Fruit fly (Drosophila melanogaster) whole organism, wandering third instar larva: ENCODE measurements around the gene CG10333.
A peak's percentile ranks its signal among the peaks of the same experiment; 100 is the strongest.

ENCODE experiments used
- Abd-B ChIP-seq: fragments of >200 bp; optimal IDR thresholded peaks from 2 replicates; lab custom pipeline; 2017; ENCODE audit warnings: missing biosample characterization, missing genetic modification characterization
- CG32264 ChIP-seq: fragments of 200-800 bp; sonication (Bioruptor generic); optimal IDR thresholded peaks from 2 replicates; lab custom pipeline; 2016; ENCODE audit warnings: missing biosample characterization, missing genetic modification characterization
- CG9705 ChIP-seq: fragments of 200-800 bp; sonication (Bioruptor generic); optimal IDR thresholded peaks from 2 replicates; lab custom pipeline; 2018; ENCODE audit warnings: missing biosample characterization, mild to moderate bottlenecking, missing genetic modification characterization
- CrebA ChIP-seq: fragments of 200-800 bp; sonication (Bioruptor generic); optimal IDR thresholded peaks from 2 replicates; lab custom pipeline; 2016; ENCODE audit warnings: missing biosample characterization, mild to moderate bottlenecking, missing genetic modification characterization, borderline replicate concordance
- Dfd ChIP-seq: fragments of >200 bp; optimal IDR thresholded peaks from 2 replicates; lab custom pipeline; 2017; ENCODE audit warnings: missing biosample characterization, missing genetic modification characterization
- Dif ChIP-seq: fragments of 200-275, 200-300 bp; sonication (Bioruptor generic); optimal IDR thresholded peaks from 2 replicates; lab custom pipeline; 2018; ENCODE audit warnings: missing biosample characterization, missing genetic modification characterization; ENCODE audit not compliant: partially characterized antibody
- GATAd ChIP-seq: sonication (Bioruptor generic); optimal IDR thresholded peaks from 2 replicates; lab custom pipeline; 2016; ENCODE audit warnings: missing biosample characterization, missing genetic modification characterization
- HLH106 ChIP-seq: fragments of 200-800 bp; optimal IDR thresholded peaks from 3 replicates; lab custom pipeline; 2019; ENCODE audit warnings: missing biosample characterization, mild to moderate bottlenecking, missing genetic modification characterization, moderate library complexity
- Hnf4 ChIP-seq: fragments of 200-800 bp; sonication (Bioruptor generic); optimal IDR thresholded peaks from 2 replicates; lab custom pipeline; 2016; ENCODE audit warnings: missing biosample characterization, mild to moderate bottlenecking, missing genetic modification characterization
- Hr78 ChIP-seq: fragments of >200 bp; optimal IDR thresholded peaks from 2 replicates; lab custom pipeline; 2017; ENCODE audit warnings: missing biosample characterization, missing genetic modification characterization
- Hr83 ChIP-seq: fragments of 200-300 bp; sonication (Bioruptor generic); optimal IDR thresholded peaks from 2 replicates; lab custom pipeline; 2016; ENCODE audit warnings: missing biosample characterization, mild to moderate bottlenecking, missing genetic modification characterization, moderate library complexity; ENCODE audit not compliant: poor library complexity, severe bottlenecking
- Jra ChIP-seq: sonication (Bioruptor generic); optimal IDR thresholded peaks from 2 replicates; lab custom pipeline; 2016; ENCODE audit warnings: missing biosample characterization, missing genetic modification characterization
- Mio ChIP-seq: sonication (Bioruptor generic); optimal IDR thresholded peaks from 2 replicates; lab custom pipeline; 2016; ENCODE audit warnings: missing biosample characterization, missing genetic modification characterization
- Myc ChIP-seq: fragments of >200 bp; optimal IDR thresholded peaks from 2 replicates; lab custom pipeline; 2017
- N ChIP-seq: fragments of >200 bp; optimal IDR thresholded peaks from 2 replicates; lab custom pipeline; 2018; ENCODE audit warnings: missing biosample characterization, missing external identifiers, missing genetic modification characterization
- OdsH ChIP-seq: fragments of 200-800 bp; sonication (Bioruptor generic); optimal IDR thresholded peaks from 2 replicates; lab custom pipeline; 2016; ENCODE audit warnings: missing biosample characterization, mild to moderate bottlenecking, missing genetic modification characterization
- Rel ChIP-seq, 2 experiments: fragments of 200-800 bp; sonication (Bioruptor generic) in 1 of 2; optimal IDR thresholded peaks; 2 replicates in 1 of 2; 3 replicates in 1 of 2; lab custom pipeline; 2016 to 2019; ENCODE audit warnings: mild to moderate bottlenecking in 2 of 2, missing biosample characterization in 2 of 2, missing genetic modification characterization in 2 of 2, moderate library complexity in 1 of 2
- Sp1 ChIP-seq: fragments of 200-800 bp; sonication (Bioruptor generic); optimal IDR thresholded peaks from 3 replicates; lab custom pipeline; 2019; ENCODE audit warnings: missing biosample characterization, mild to moderate bottlenecking, missing genetic modification characterization, moderate library complexity
- Vsx2 ChIP-seq: fragments of 200-300, 225-300 bp; sonication (Bioruptor generic); optimal IDR thresholded peaks from 2 replicates; lab custom pipeline; 2018; ENCODE audit warnings: missing biosample characterization, missing genetic modification characterization; ENCODE audit not compliant: partially characterized antibody
- br ChIP-seq: fragments of 200-800 bp; sonication (Bioruptor generic); optimal IDR thresholded peaks from 2 replicates; lab custom pipeline; 2016; ENCODE audit warnings: missing biosample characterization, missing genetic modification characterization
- brk ChIP-seq: fragments of 200-800 bp; sonication (Bioruptor generic); optimal IDR thresholded peaks from 2 replicates; lab custom pipeline; 2016; ENCODE audit warnings: missing biosample characterization, mild to moderate bottlenecking, missing genetic modification characterization
- dl ChIP-seq, 2 experiments: fragments of 175-275, 200-275 bp in 1 of 2; fragments of 200-275 bp in 1 of 2; sonication (Bioruptor generic); optimal IDR thresholded peaks; lab custom pipeline; 2018; ENCODE audit warnings: mild to moderate bottlenecking in 2 of 2, missing biosample characterization in 2 of 2, missing genetic modification characterization in 2 of 2, moderate library complexity in 2 of 2; ENCODE audit not compliant: partially characterized antibody in 2 of 2, insufficient read depth in 1 of 2
- dmrt93B ChIP-seq: fragments of 200-800 bp; sonication (Bioruptor generic); optimal IDR thresholded peaks from 2 replicates; lab custom pipeline; 2018; ENCODE audit warnings: missing biosample characterization, mild to moderate bottlenecking, missing genetic modification characterization
- dsf ChIP-seq: sonication (Bioruptor generic); optimal IDR thresholded peaks from 2 replicates; lab custom pipeline; 2016; ENCODE audit warnings: missing biosample characterization, missing genetic modification characterization, borderline replicate concordance
- ey ChIP-seq: fragments of 200-800 bp; sonication (Bioruptor generic); optimal IDR thresholded peaks from 2 replicates; lab custom pipeline; 2016; ENCODE audit warnings: missing biosample characterization, missing genetic modification characterization
- foxo ChIP-seq, 2 experiments: fragments of 200-800 bp; sonication (Bioruptor generic); optimal IDR thresholded peaks; 2 replicates in 1 of 2; 3 replicates in 1 of 2; lab custom pipeline; 2016 to 2017; ENCODE audit warnings: missing biosample characterization in 2 of 2, missing genetic modification characterization in 2 of 2
- fru ChIP-seq: fragments of 200-800 bp; sonication (Bioruptor generic); optimal IDR thresholded peaks from 3 replicates; lab custom pipeline; 2016; ENCODE audit warnings: missing biosample characterization, mild to moderate bottlenecking, missing genetic modification characterization
- h ChIP-seq: fragments of 200-800 bp; sonication (Bioruptor generic); optimal IDR thresholded peaks from 3 replicates; lab custom pipeline; 2016; ENCODE audit warnings: missing biosample characterization, mild to moderate bottlenecking, missing genetic modification characterization
- jim ChIP-seq: fragments of 175-275, 200-325 bp; sonication (Bioruptor generic); optimal IDR thresholded peaks from 2 replicates; lab custom pipeline; 2016; ENCODE audit warnings: missing biosample characterization, mild to moderate bottlenecking, missing genetic modification characterization
- lola ChIP-seq: fragments of >200 bp; optimal IDR thresholded peaks from 2 replicates; lab custom pipeline; 2017; ENCODE audit warnings: missing biosample characterization, missing genetic modification characterization
- pan ChIP-seq: fragments of >200 bp; optimal IDR thresholded peaks from 2 replicates; lab custom pipeline; 2017
- psq ChIP-seq: fragments of 200-800 bp; sonication (Bioruptor generic); optimal IDR thresholded peaks from 3 replicates; lab custom pipeline; 2017; ENCODE audit warnings: missing biosample characterization, mild to moderate bottlenecking, missing genetic modification characterization, moderate library complexity
- rgr ChIP-seq: fragments of 200-800 bp; sonication (Bioruptor generic); optimal IDR thresholded peaks from 3 replicates; lab custom pipeline; 2016; ENCODE audit warnings: missing biosample characterization, mild to moderate bottlenecking, missing genetic modification characterization
- sage ChIP-seq: fragments of 200-800 bp; sonication (Bioruptor generic); optimal IDR thresholded peaks from 2 replicates; lab custom pipeline; 2016; ENCODE audit warnings: missing biosample characterization, mild to moderate bottlenecking, missing genetic modification characterization
- sv ChIP-seq: fragments of 200-800 bp; sonication (Bioruptor generic); optimal IDR thresholded peaks from 3 replicates; lab custom pipeline; 2016; ENCODE audit warnings: missing biosample characterization, missing genetic modification characterization
- tai ChIP-seq: sonication (Bioruptor generic); optimal IDR thresholded peaks from 2 replicates; lab custom pipeline; 2016; ENCODE audit warnings: missing biosample characterization, missing genetic modification characterization
- usp ChIP-seq: fragments of >200 bp; optimal IDR thresholded peaks from 2 replicates; lab custom pipeline; 2017; ENCODE audit warnings: missing biosample characterization, missing genetic modification characterization
- woc ChIP-seq: sonication (Bioruptor generic); optimal IDR thresholded peaks from 2 replicates; lab custom pipeline; 2016; ENCODE audit warnings: missing biosample characterization, mild to moderate bottlenecking, missing genetic modification characterization

CG10333 gene

DNA sequence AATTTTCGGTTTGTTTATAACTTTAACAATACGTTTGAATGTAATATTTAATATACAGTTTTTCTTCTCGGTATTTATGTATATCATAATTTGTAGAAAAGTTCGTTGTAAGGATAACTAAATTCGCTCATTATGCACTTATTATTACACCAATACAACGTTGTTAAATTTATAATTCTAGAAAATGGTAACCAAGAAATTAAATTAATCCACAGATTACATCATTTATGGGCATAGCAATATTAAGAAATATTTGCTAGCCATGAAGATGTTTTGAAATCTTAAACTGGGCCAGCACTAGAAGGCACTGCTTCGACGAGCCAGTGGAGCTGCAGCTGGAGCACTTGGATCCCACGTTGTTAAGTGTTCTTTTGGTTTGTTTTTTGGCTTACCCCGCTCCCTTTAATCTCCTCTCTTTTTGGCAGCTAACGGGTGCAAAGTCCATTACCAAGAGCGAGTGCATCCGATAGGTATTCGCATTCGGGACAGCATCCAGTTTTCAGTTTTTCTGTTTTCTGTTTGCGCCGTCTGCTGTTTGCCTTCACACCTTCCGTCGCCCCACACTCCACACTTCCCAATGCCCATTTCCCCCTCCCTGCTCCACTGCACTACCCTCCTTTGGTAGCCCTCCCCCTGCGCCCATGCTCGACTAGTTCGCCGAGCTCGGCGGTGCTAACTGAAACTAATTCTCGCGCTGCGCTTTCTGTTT is 34.0 kb upstream of the CG10333 start:
- TF ChIP-seq Hr83 (GFP tag; lab: Kevin White, UChicago) = peak; percentile 14
- peak; percentile 96 for TF ChIP-seq Hnf4 (GFP tag; lab: Kevin White, UChicago)
- TF ChIP-seq Jra (GFP tag; lab: Kevin White, UChicago) = peak; percentile 29
- TF ChIP-seq psq (GFP tag; lab: Kevin White, UChicago) = peak; percentile 63
- TF ChIP-seq ey (GFP tag; lab: Kevin White, UChicago) = no peak
- TF ChIP-seq jim (GFP tag; lab: Kevin White, UChicago) = peak; percentile 86
- TF ChIP-seq OdsH (GFP tag; lab: Kevin White, UChicago) = no peak
- TF ChIP-seq sage = no peak
- TF ChIP-seq fru (GFP tag; lab: Kevin White, UChicago) = no peak
- no peak for TF ChIP-seq dsf (GFP tag; lab: Kevin White, UChicago)
- no peak for TF ChIP-seq dmrt93B (GFP tag; lab: Kevin White, UChicago)
- TF ChIP-seq GATAd (GFP tag; lab: Kevin White, UChicago) = no peak
- no peak for TF ChIP-seq Mio
- TF ChIP-seq pan (lab: Kevin White, UChicago) = no peak
- TF ChIP-seq CrebA (GFP tag; lab: Kevin White, UChicago) = peak; percentile 47
- no peak for TF ChIP-seq dl (GFP tag; optimal IDR thresholded peaks at IDR 0.05; lab: Kevin White, UChicago; ENCODE audit: insufficient read depth in 1 of 2, partially characterized antibody in 2 of 2)
- no peak for TF ChIP-seq h (GFP tag; lab: Kevin White, UChicago)
- no peak for TF ChIP-seq Dfd (GFP tag; lab: Kevin White, UChicago)
- peak; percentile 85 for TF ChIP-seq Myc (lab: Kevin White, UChicago)
- TF ChIP-seq Hr78 = no peak
- TF ChIP-seq tai (GFP tag; lab: Kevin White, UChicago) = peak; percentile 36
- no peak for TF ChIP-seq CG9705 (GFP tag; lab: Kevin White, UChicago)
- TF ChIP-seq HLH106 = peak; percentile 7
- TF ChIP-seq foxo (GFP tag; optimal IDR thresholded peaks at IDR 0.05; lab: Kevin White, UChicago) = peak in 1 of 2 experiments; percentile 8
- TF ChIP-seq Vsx2 = no peak
- no peak for TF ChIP-seq rgr (GFP tag; lab: Kevin White, UChicago)
- no peak for TF ChIP-seq Sp1 (GFP tag; lab: Kevin White, UChicago)
- peak; percentile 45 for TF ChIP-seq Rel (GFP tag; optimal IDR thresholded peaks at IDR 0.05; lab: Kevin White, UChicago)
- TF ChIP-seq Rel (tag; optimal IDR thresholded peaks at IDR 0.05; lab: Kevin White, UChicago) = no peak
- TF ChIP-seq usp = no peak
- no peak for TF ChIP-seq Dif (GFP tag; lab: Kevin White, UChicago)
- TF ChIP-seq lola (GFP tag; lab: Kevin White, UChicago) = no peak
- TF ChIP-seq br (GFP tag; lab: Kevin White, UChicago) = no peak
- no peak for TF ChIP-seq sv (GFP tag; lab: Kevin White, UChicago)
- no peak for TF ChIP-seq brk (GFP tag; lab: Kevin White, UChicago)
- TF ChIP-seq N (GFP tag; lab: Kevin White, UChicago) = no peak
- TF ChIP-seq CG32264 (GFP tag; lab: Kevin White, UChicago) = no peak
- no peak for TF ChIP-seq Abd-B (GFP tag; lab: Kevin White, UChicago)
- peak; percentile 83 for TF ChIP-seq woc (GFP tag; lab: Kevin White, UChicago)

- TF ChIP-seq dl (GFP tag; optimal IDR thresholded peaks at IDR 0.05; lab: Kevin White, UChicago; ENCODE audit: insufficient read depth in 1 of 2, partially characterized antibody in 2 of 2) (no peak), N (GFP tag; lab: Kevin White, UChicago) (no peak), Rel (GFP tag; optimal IDR thresholded peaks at IDR 0.05; lab: Kevin White, UChicago) (no peak), Rel (tag; optimal IDR thresholded peaks at IDR 0.05; lab: Kevin White, UChicago) (no peak), Dfd (GFP tag; lab: Kevin White, UChicago) (no peak), Dif (GFP tag; lab: Kevin White, UChicago) (no peak), sv (GFP tag; lab: Kevin White, UChicago) (no peak), Hnf4 (GFP tag; lab: Kevin White, UChicago) (no peak), usp (no peak), ey (GFP tag; lab: Kevin White, UChicago) (no peak), psq (GFP tag; lab: Kevin White, UChicago) (no peak), sage (no peak), dmrt93B (GFP tag; lab: Kevin White, UChicago) (no peak), rgr (GFP tag; lab: Kevin White, UChicago) (no peak), CG32264 (GFP tag; lab: Kevin White, UChicago) (no peak)
Observed at dm6 chr2L:18576250-18576649, 30.4 kb upstream of the CG10333 start.
